Worm (Caenorhabditis elegans) whole organism, L3 larva: Measurements from ENCODE around the gene glb-27.

Experiments used
- fos-1 ChIP-seq: fragments of 150-350 bp; optimal IDR thresholded peaks from 2 replicates; lab custom pipeline; 2014; ENCODE audit warnings: missing biosample characterization, missing genetic modification characterization
- nhr-28 ChIP-seq: fragments of 150-350 bp; optimal IDR thresholded peaks from 2 replicates; lab custom pipeline; 2014; ENCODE audit warnings: missing biosample characterization, missing genetic modification characterization
- skn-1 ChIP-seq: fragments of 150-350 bp; optimal IDR thresholded peaks from 2 replicates; lab custom pipeline; 2014; ENCODE audit warnings: missing biosample characterization, missing genetic modification characterization
- zag-1 ChIP-seq: fragments of 150-350 bp; optimal IDR thresholded peaks from 2 replicates; lab custom pipeline; 2014; ENCODE audit warnings: missing biosample characterization, missing genetic modification characterization

ce11 chrII:8569038-8569977 is 13.2 kb upstream of the glb-27 start, which contains the start of the genes col-38 and rpl-5:
- TF ChIP-seq zag-1, result no peak
- TF ChIP-seq fos-1 (tag; lab: Kevin White, UChicago), result no peak
- TF ChIP-seq nhr-28 (tag; lab: Kevin White, UChicago), result no peak
- TF ChIP-seq skn-1 (tag; lab: Kevin White, UChicago), result peak; percentile 78
